Fruit fly (Drosophila melanogaster): Measurements from ENCODE around the gene CG31709.

CG31709 gene

dm6 chr2L:9539988-9540573 is 39.4 kb downstream of the CG31709 start, which contains the start of gene CG17855:
TSS of gene CG17855 (plus strand) at chr2L:9540523.
- TF ChIP-seq fru (GFP tag; optimal IDR thresholded peaks at IDR 0.05) (peak; percentile 36), pan (optimal IDR thresholded peaks at IDR 0.05) (no peak)

dm6 chr2L:9529858-9530378 is 49.5 kb downstream of the CG31709 start:
- TF ChIP-seq OdsH (GFP tag; optimal IDR thresholded peaks at IDR 0.05) (no peak), N (GFP tag; optimal IDR thresholded peaks at IDR 0.05) (no peak), Dif (GFP tag; optimal IDR thresholded peaks at IDR 0.05; ENCODE audit: partially characterized antibody) (no peak), Hnf4 (GFP tag; optimal IDR thresholded peaks at IDR 0.05) (no peak), br (GFP tag; optimal IDR thresholded peaks at IDR 0.05) (no peak), Dfd (GFP tag; optimal IDR thresholded peaks at IDR 0.05) (no peak), CG32264 (GFP tag; optimal IDR thresholded peaks at IDR 0.05) (no peak), ey (GFP tag; optimal IDR thresholded peaks at IDR 0.05) (no peak), CG9705 (GFP tag; optimal IDR thresholded peaks at IDR 0.05) (no peak), Rel (GFP tag; optimal IDR thresholded peaks at IDR 0.05) (no peak), Rel (tag; optimal IDR thresholded peaks at IDR 0.05) (no peak), Mio (GFP tag; optimal IDR thresholded peaks at IDR 0.05) (no peak), GATAd (GFP tag; optimal IDR thresholded peaks at IDR 0.05) (no peak), woc (GFP tag; optimal IDR thresholded peaks at IDR 0.05) (no peak), h (GFP tag; optimal IDR thresholded peaks at IDR 0.05) (no peak), sage (GFP tag; optimal IDR thresholded peaks at IDR 0.05) (no peak), brk (GFP tag; optimal IDR thresholded peaks at IDR 0.05) (no peak), Hr78 (GFP tag; optimal IDR thresholded peaks at IDR 0.05) (no peak), jim (GFP tag; optimal IDR thresholded peaks at IDR 0.05) (no peak)

- TF ChIP-seq Dfd (GFP tag; optimal IDR thresholded peaks at IDR 0.05) (no peak), foxo (GFP tag; optimal IDR thresholded peaks at IDR 0.05) (no peak), tai (GFP tag; optimal IDR thresholded peaks at IDR 0.05) (no peak), N (GFP tag; optimal IDR thresholded peaks at IDR 0.05) (no peak), Hnf4 (GFP tag; optimal IDR thresholded peaks at IDR 0.05) (no peak), Rel (GFP tag; optimal IDR thresholded peaks at IDR 0.05) (no peak), Rel (tag; optimal IDR thresholded peaks at IDR 0.05) (no peak), Vsx2 (GFP tag; optimal IDR thresholded peaks at IDR 0.05; ENCODE audit: partially characterized antibody) (no peak), HLH106 (tag; optimal IDR thresholded peaks at IDR 0.05) (no peak)
Measured at dm6 chr2L:9528215-9528614, 51.2 kb downstream of the CG31709 start, which contains the start of gene CG31883. TSS of gene CG31883 (plus strand) at chr2L:9528515.

Measured in whole organism, wandering third instar larva.